Fruit fly (Drosophila melanogaster): ENCODE data around the gene CG6686.
"Not testable (repeated sequence)": the region's sequence is repeated elsewhere in the genome, so short reads cannot be mapped to it uniquely, and the experiment has no call there.

dm6 chr2L:11992602-11993001, 4.8 kb upstream of the CG6686 start, which contains the start of gene Ada1-2:
- TF ChIP-seq Dll (optimal IDR thresholded peaks at IDR 0.05); usp (GFP tag; optimal IDR thresholded peaks at IDR 0.05); EcR (GFP tag; optimal IDR thresholded peaks at IDR 0.05); psq (optimal IDR thresholded peaks at IDR 0.05): not testable (repeated sequence)
